Worm (Caenorhabditis elegans) whole organism, late embryonic: ENCODE data around the gene pals-25.
A peak's percentile ranks its signal among the peaks of the same experiment; 100 is the strongest.

Experiments
- K02D7.2 ChIP-seq: sonication (generic microtip); optimal IDR thresholded peaks from 2 replicates; lab custom pipeline; 2017; ENCODE audit warnings: mild to moderate bottlenecking, missing genetic modification characterization, missing compliant biosample characterization
- ama-1 ChIP-seq: fragments of 150-350 bp; optimal IDR thresholded peaks from 2 replicates; lab custom pipeline; 2014
- ceh-2 ChIP-seq: sonication (generic microtip); optimal IDR thresholded peaks from 2 replicates; lab custom pipeline; 2016; ENCODE audit warnings: missing genotype, missing genetic modification characterization, missing compliant biosample characterization
- ceh-22 ChIP-seq: sonication (generic microtip); optimal IDR thresholded peaks from 2 replicates; lab custom pipeline; 2017; ENCODE audit warnings: missing biosample characterization, missing genetic modification characterization
- ceh-24 ChIP-seq: sonication (generic microtip); optimal IDR thresholded peaks from 2 replicates; lab custom pipeline; 2016; ENCODE audit warnings: mild to moderate bottlenecking, missing genetic modification characterization, missing compliant biosample characterization
- ceh-30 ChIP-seq: fragments of 150-350 bp; optimal IDR thresholded peaks from 2 replicates; lab custom pipeline; 2014; ENCODE audit warnings: missing biosample characterization, missing genetic modification characterization
- ceh-45 ChIP-seq: fragments of 200-800 bp; sonication (Bioruptor generic); IDR thresholded peaks from 2 replicates; pipeline ENCODE4 v1.3.6; 2022; ENCODE audit warnings: missing genetic modification reagents, missing genetic modification characterization, missing compliant biosample characterization
- elt-4 ChIP-seq: sonication (generic microtip); optimal IDR thresholded peaks from 2 replicates; lab custom pipeline; 2016; ENCODE audit warnings: missing genetic modification characterization, missing compliant biosample characterization
- ets-4 ChIP-seq: sonication (generic microtip); optimal IDR thresholded peaks from 2 replicates; lab custom pipeline; 2016; ENCODE audit warnings: missing genetic modification characterization, missing compliant biosample characterization
- eyg-1 ChIP-seq: sonication (generic microtip); optimal IDR thresholded peaks from 2 replicates; lab custom pipeline; 2016; ENCODE audit warnings: missing genotype, missing genetic modification characterization, missing compliant biosample characterization
- fax-1 ChIP-seq: sonication (generic microtip); optimal IDR thresholded peaks from 2 replicates; lab custom pipeline; 2016; ENCODE audit warnings: missing genotype, missing genetic modification characterization, missing compliant biosample characterization
- fkh-10 ChIP-seq: fragments of 150-350 bp; optimal IDR thresholded peaks from 2 replicates; lab custom pipeline; 2014; ENCODE audit warnings: missing biosample characterization, missing genetic modification reagents, missing genetic modification characterization
- gmeb-2 ChIP-seq: sonication (generic microtip); optimal IDR thresholded peaks from 2 replicates; lab custom pipeline; 2016; ENCODE audit warnings: missing genetic modification characterization, inconsistent platforms, missing compliant biosample characterization
- hlh-30 ChIP-seq: sonication (generic microtip); optimal IDR thresholded peaks from 2 replicates; lab custom pipeline; 2017; ENCODE audit warnings: antibody characterized with exemption, missing genetic modification characterization, missing compliant biosample characterization; ENCODE audit not compliant: insufficient read depth
- hlh-6 ChIP-seq: sonication (generic microtip); optimal IDR thresholded peaks from 2 replicates; lab custom pipeline; 2016; ENCODE audit warnings: missing genotype, missing genetic modification characterization, missing compliant biosample characterization
- lim-6 ChIP-seq: sonication (generic microtip); optimal IDR thresholded peaks from 2 replicates; lab custom pipeline; 2016; ENCODE audit warnings: missing genetic modification characterization, missing compliant biosample characterization
- lin-11 ChIP-seq: fragments of 200-800 bp; sonication (Bioruptor generic); optimal IDR thresholded peaks from 2 replicates; lab custom pipeline; 2018; ENCODE audit warnings: mild to moderate bottlenecking, missing genetic modification characterization, missing compliant biosample characterization
- mec-3 ChIP-seq: sonication (generic microtip); optimal IDR thresholded peaks from 2 replicates; lab custom pipeline; 2016; ENCODE audit warnings: borderline replicate concordance, missing genetic modification characterization, missing compliant biosample characterization
- pag-3 ChIP-seq: sonication (generic microtip); optimal IDR thresholded peaks from 2 replicates; lab custom pipeline; 2016; ENCODE audit warnings: missing compliant biosample characterization, missing genetic modification characterization, borderline replicate concordance
- pha-4 ChIP-seq: fragments of 150-350 bp; optimal IDR thresholded peaks from 2 replicates; lab custom pipeline; 2018; ENCODE audit warnings: missing biosample characterization, missing genetic modification reagents, missing genetic modification characterization
- pros-1 ChIP-seq: fragments of 150-350 bp; optimal IDR thresholded peaks from 2 replicates; lab custom pipeline; 2014; ENCODE audit warnings: missing biosample characterization, missing genetic modification reagents, missing genetic modification characterization
- ref-2 ChIP-seq: sonication (generic microtip); optimal IDR thresholded peaks from 2 replicates; lab custom pipeline; 2016; ENCODE audit warnings: missing genetic modification characterization, missing compliant biosample characterization
- sdc-2 ChIP-seq: sonication (generic microtip); optimal IDR thresholded peaks from 2 replicates; lab custom pipeline; 2016; ENCODE audit warnings: missing genotype, missing genetic modification characterization, missing compliant biosample characterization
- sox-2 ChIP-seq: fragments of 200-800 bp; sonication (Bioruptor generic); IDR thresholded peaks from 2 replicates; pipeline ENCODE4 v1.3.6; 2022; ENCODE audit warnings: missing genetic modification reagents, missing genetic modification characterization, missing compliant biosample characterization
- tbx-2 ChIP-seq: sonication (generic microtip); optimal IDR thresholded peaks from 2 replicates; lab custom pipeline; 2016; ENCODE audit warnings: missing genetic modification characterization, missing compliant biosample characterization
- tbx-7 ChIP-seq: sonication (generic microtip); optimal IDR thresholded peaks from 2 replicates; lab custom pipeline; 2016; ENCODE audit warnings: missing genotype, missing genetic modification characterization, missing compliant biosample characterization
- unc-3 ChIP-seq, 2 experiments: fragments of 200-800 bp in 1 of 2; sonication (Bioruptor generic) in 1 of 2; sonication (generic microtip) in 1 of 2; conservative IDR thresholded peaks in 1 of 2; optimal IDR thresholded peaks in 1 of 2; 2 replicates each; pipeline versions ENCODE4 v1.3.6 to Lab custom; 2016 to 2022; ENCODE audit warnings: missing compliant biosample characterization in 2 of 2, missing genetic modification characterization in 2 of 2, missing genetic modification reagents in 1 of 2
- unc-42 ChIP-seq: sonication (generic microtip); optimal IDR thresholded peaks from 2 replicates; lab custom pipeline; 2016; ENCODE audit warnings: missing genotype, missing genetic modification characterization, missing compliant biosample characterization
- ztf-16 ChIP-seq: sonication (generic microtip); optimal IDR thresholded peaks from 2 replicates; lab custom pipeline; 2017; ENCODE audit warnings: missing genetic modification characterization, missing compliant biosample characterization

The pals-25 gene

ce11 chrIII:159665-160064 is 25.4 kb downstream of the pals-25 start:
- TF ChIP-seq pag-3 (tag; lab: Kevin White, UChicago) = no peak
- no peak for TF ChIP-seq mec-3 (tag; lab: Kevin White, UChicago)
- no peak for TF ChIP-seq sox-2
- TF ChIP-seq lim-6 = peak; percentile 3
- TF ChIP-seq fkh-10 (GFP tag; lab: Kevin White, UChicago) = no peak
- no peak for TF ChIP-seq eyg-1 (tag; lab: Kevin White, UChicago)
- TF ChIP-seq ztf-16 (tag; lab: Kevin White, UChicago) = no peak
- TF ChIP-seq ref-2 (tag; lab: Kevin White, UChicago) = no peak
- TF ChIP-seq, all 69 proteins: peak for 1

DNA sequence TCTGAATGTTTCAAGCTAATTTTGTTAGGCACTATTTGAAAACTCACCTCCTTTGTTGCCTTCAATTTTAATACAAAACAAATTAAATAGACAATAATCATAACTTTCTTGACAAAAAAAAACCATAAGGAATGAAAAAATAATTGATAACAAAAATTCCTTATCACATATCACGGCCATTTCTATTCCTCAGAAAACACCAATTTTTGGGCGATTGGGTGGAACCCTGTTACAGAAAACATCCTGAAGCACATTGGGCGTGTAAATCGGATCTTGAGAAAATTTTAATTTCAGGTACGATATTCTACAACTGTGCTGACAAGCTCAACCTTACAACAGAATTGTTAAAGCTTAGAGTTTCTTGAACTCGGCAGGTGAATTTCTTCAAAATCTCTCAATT is 30.5 kb downstream of the pals-25 start, which contains the start of gene F40G9.8:
TSS of gene F40G9.8 (minus strand) at position 101 of the 400 bp plus-strand sequence.
- TF ChIP-seq tbx-7 (tag; lab: Kevin White, UChicago) = no peak
- TF ChIP-seq ama-1 (lab: Kevin White, UChicago) = no peak
- no peak for TF ChIP-seq hlh-6 (tag; lab: Kevin White, UChicago)
- no peak for TF ChIP-seq unc-3 (GFP tag; conservative IDR thresholded peaks at IDR 0.05; lab: Robert Waterston, UW)
- TF ChIP-seq unc-3 (tag; optimal IDR thresholded peaks at IDR 0.05; lab: Kevin White, UChicago) = no peak
- TF ChIP-seq fax-1 (tag; lab: Kevin White, UChicago) = no peak
- no peak for TF ChIP-seq sdc-2 (tag; lab: Kevin White, UChicago)
- TF ChIP-seq, all 69 proteins: peak for 0

DNA sequence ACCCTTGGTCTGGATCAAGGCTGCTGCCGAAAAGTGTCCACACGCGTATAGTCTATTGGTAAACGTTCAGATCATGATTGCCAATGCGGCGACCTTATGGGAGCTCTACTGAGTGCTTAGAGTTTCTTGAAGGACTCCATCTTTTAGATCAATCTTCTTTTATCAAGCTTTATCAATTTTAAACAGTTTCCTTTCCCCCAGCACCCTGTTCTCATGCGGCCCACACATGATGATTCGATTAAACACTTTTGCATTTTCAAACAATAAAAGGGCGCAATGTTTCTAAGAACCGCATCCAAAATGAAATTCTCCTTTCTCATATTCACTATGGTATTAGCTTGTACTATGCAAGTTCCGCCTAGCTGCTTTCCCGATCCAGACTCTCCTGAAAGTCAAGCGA is 31.1 kb downstream of the pals-25 start, which contains the start of gene F40G9.7:
TSS of gene F40G9.7 (plus strand) at position 301 of the 400 bp plus-strand sequence.
- TF ChIP-seq ref-2 (tag; lab: Kevin White, UChicago) (no peak), pag-3 (tag; lab: Kevin White, UChicago) (no peak), pha-4 (tag; lab: Kevin White, UChicago) (no peak), ceh-2 (tag; lab: Kevin White, UChicago) (no peak), lim-6 (no peak), ceh-45 (GFP tag; lab: Robert Waterston, UW) (no peak)
- TF ChIP-seq, all 69 proteins: peak for 0

ce11 chrIII:168376-168775 is 34.1 kb downstream of the pals-25 start:
- TF ChIP-seq elt-4 (tag; lab: Kevin White, UChicago) = peak; percentile 35

DNA sequence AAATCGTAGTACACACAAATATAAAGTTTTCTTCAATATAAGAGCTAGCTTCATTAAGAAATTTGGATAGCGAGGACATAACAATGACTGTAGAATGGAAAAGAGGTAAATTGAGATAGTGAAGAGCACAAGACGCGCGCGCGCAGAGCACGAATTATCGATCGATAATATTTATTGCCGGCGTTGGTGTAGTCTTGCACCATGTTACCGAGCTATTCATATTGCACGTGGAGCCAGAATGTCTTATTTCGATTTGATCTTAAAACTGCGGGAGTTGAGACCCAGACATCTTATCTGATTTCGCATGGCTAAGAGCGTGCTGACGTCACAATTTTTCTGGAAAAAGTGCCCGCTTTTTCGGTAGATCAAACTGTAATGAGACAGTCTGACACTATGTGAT is 35.2 kb downstream of the pals-25 start, which contains the start of gene F40G9.18:
TSS of gene F40G9.18 (minus strand) at position 101 of the 400 bp plus-strand sequence.
- no peak for TF ChIP-seq K02D7.2
- TF ChIP-seq lim-6 = no peak
- TF ChIP-seq hlh-30 (tag; lab: Kevin White, UChicago) = no peak
- no peak for TF ChIP-seq unc-42
- TF ChIP-seq ceh-2 (tag; lab: Kevin White, UChicago) = no peak
- TF ChIP-seq ref-2 (tag; lab: Kevin White, UChicago) = no peak
- no peak for TF ChIP-seq tbx-2 (tag; lab: Kevin White, UChicago)

- TF ChIP-seq elt-4 (tag; lab: Kevin White, UChicago) (no peak), fax-1 (tag; lab: Kevin White, UChicago) (no peak), lin-11 (tag; lab: Kevin White, UChicago) (no peak), tbx-7 (tag; lab: Kevin White, UChicago) (no peak), gmeb-2 (no peak), ets-4 (tag; lab: Kevin White, UChicago) (no peak), eyg-1 (tag; lab: Kevin White, UChicago) (no peak), ceh-2 (tag; lab: Kevin White, UChicago) (no peak), pros-1 (tag; lab: Kevin White, UChicago) (no peak), sdc-2 (tag; lab: Kevin White, UChicago) (no peak), ceh-45 (GFP tag; lab: Robert Waterston, UW) (no peak), ceh-30 (tag; lab: Kevin White, UChicago) (no peak), hlh-6 (tag; lab: Kevin White, UChicago) (no peak), ceh-24 (no peak), ceh-22 (tag; lab: Kevin White, UChicago) (no peak)
Observed at ce11 chrIII:171617-172016, 37.3 kb downstream of the pals-25 start, which contains the start of the genes F40G9.9 and F40G9.12. TSS of gene F40G9.9 (minus strand) at chrIII:171717. TSS of gene F40G9.12 (plus strand) at chrIII:171847.
